Worm (Caenorhabditis elegans) whole organism, young adult: ENCODE measurements around the gene asp-2.

Experiments used
- B0019.2 ChIP-seq: fragments of 200-800 bp; sonication (Bioruptor generic); conservative IDR thresholded peaks from 2 replicates; pipeline ENCODE4 v1.3.6; 2022; ENCODE audit warnings: missing genetic modification reagents, missing genetic modification characterization, missing compliant biosample characterization
- C06A6.2 ChIP-seq: fragments of 200-800 bp; sonication (Bioruptor generic); conservative IDR thresholded peaks from 2 replicates; pipeline ENCODE4 v1.3.6; 2022; ENCODE audit warnings: missing genetic modification characterization, missing compliant biosample characterization
- C17E4.6 ChIP-seq: fragments of 200-800 bp; sonication (Bioruptor generic); IDR thresholded peaks from 2 replicates; pipeline ENCODE4 v1.3.6; 2022; ENCODE audit warnings: missing genetic modification reagents, missing genetic modification characterization, missing compliant biosample characterization
- F55B11.4 ChIP-seq: sonication (generic microtip); optimal IDR thresholded peaks from 2 replicates; lab custom pipeline; 2016; ENCODE audit warnings: missing compliant biosample characterization, missing genetic modification characterization, borderline replicate concordance; ENCODE audit not compliant: insufficient read depth
- T07F8.4 ChIP-seq: sonication (generic microtip); optimal IDR thresholded peaks from 2 replicates; lab custom pipeline; 2016; ENCODE audit warnings: mild to moderate bottlenecking, missing genetic modification characterization, moderate library complexity, missing compliant biosample characterization
- Y53G8AR.9 ChIP-seq: fragments of 200-800 bp; sonication (Bioruptor generic); conservative IDR thresholded peaks from 2 replicates; pipeline ENCODE4 v1.3.6; 2022; ENCODE audit warnings: missing genetic modification reagents, missing genetic modification characterization, missing compliant biosample characterization
- Y56A3A.18 ChIP-seq: fragments of 200-800 bp; sonication (Bioruptor generic); IDR thresholded peaks from 2 replicates; pipeline ENCODE4 v1.3.6; 2022; ENCODE audit warnings: missing genetic modification reagents, missing genetic modification characterization, missing compliant biosample characterization
- athp-1 ChIP-seq: sonication (generic microtip); optimal IDR thresholded peaks from 2 replicates; lab custom pipeline; 2017; ENCODE audit warnings: mild to moderate bottlenecking, missing genetic modification characterization, missing compliant biosample characterization
- attf-5 ChIP-seq: fragments of 200-800 bp; sonication (Bioruptor generic); optimal IDR thresholded peaks from 2 replicates; lab custom pipeline; 2018; ENCODE audit warnings: mild to moderate bottlenecking, missing genetic modification characterization, missing compliant biosample characterization
- bed-1 ChIP-seq: fragments of 200-800 bp; sonication (Bioruptor generic); IDR thresholded peaks from 2 replicates; pipeline ENCODE4 v1.3.6; 2022; ENCODE audit warnings: missing genetic modification reagents, missing genetic modification characterization, missing compliant biosample characterization
- cebp-1 ChIP-seq, 2 experiments: fragments of 200-800 bp in 1 of 2; sonication (Bioruptor generic) in 1 of 2; sonication (generic microtip) in 1 of 2; IDR thresholded peaks in 1 of 2; optimal IDR thresholded peaks in 1 of 2; 2 replicates each; pipeline versions ENCODE4 v1.3.6 to Lab custom; 2017 to 2022; ENCODE audit warnings: missing compliant biosample characterization in 2 of 2, missing genetic modification characterization in 2 of 2, mild to moderate bottlenecking in 1 of 2, missing genetic modification reagents in 1 of 2, moderate library complexity in 1 of 2
- ceh-27 ChIP-seq: fragments of 200-800 bp; sonication (Bioruptor generic); optimal IDR thresholded peaks from 2 replicates; lab custom pipeline; 2018; ENCODE audit warnings: mild to moderate bottlenecking, missing genetic modification characterization, moderate library complexity, missing compliant biosample characterization
- ceh-91 ChIP-seq: fragments of 200-800 bp; sonication (Bioruptor generic); IDR thresholded peaks from 2 replicates; pipeline ENCODE4 v1.3.6; 2022; ENCODE audit warnings: missing genetic modification reagents, missing genetic modification characterization, missing compliant biosample characterization
- egl-44 ChIP-seq: fragments of 200-800 bp; sonication (Bioruptor generic); IDR thresholded peaks from 2 replicates; pipeline ENCODE4 v1.3.6; 2022; ENCODE audit warnings: missing genetic modification reagents, missing genetic modification characterization, missing compliant biosample characterization
- egrh-3 ChIP-seq: fragments of 200-800 bp; sonication (Bioruptor generic); IDR thresholded peaks from 2 replicates; pipeline ENCODE4 v1.3.6; 2022; ENCODE audit warnings: missing genetic modification reagents, missing genetic modification characterization, missing compliant biosample characterization
- fkh-3 ChIP-seq: sonication (generic microtip); optimal IDR thresholded peaks from 2 replicates; lab custom pipeline; 2016; ENCODE audit warnings: mild to moderate bottlenecking, missing genetic modification characterization, missing compliant biosample characterization
- gei-17 ChIP-seq: fragments of 200-800 bp; sonication (Bioruptor generic); optimal IDR thresholded peaks from 2 replicates; lab custom pipeline; 2018; ENCODE audit warnings: mild to moderate bottlenecking, missing genetic modification characterization, missing compliant biosample characterization
- hmg-1.2 ChIP-seq: fragments of 200-800 bp; sonication (Bioruptor generic); IDR thresholded peaks from 2 replicates; pipeline ENCODE4 v1.3.6; 2022; ENCODE audit warnings: missing genetic modification reagents, missing genetic modification characterization, missing compliant biosample characterization
- lag-1 ChIP-seq: fragments of 200-800 bp; sonication (Bioruptor generic); IDR thresholded peaks from 2 replicates; pipeline ENCODE4 v1.3.6; 2022; ENCODE audit warnings: missing genetic modification reagents, missing genetic modification characterization, missing compliant biosample characterization
- let-526 ChIP-seq: fragments of 200-800 bp; sonication (Bioruptor generic); IDR thresholded peaks from 2 replicates; pipeline ENCODE4 v1.3.6; 2022; ENCODE audit warnings: missing genetic modification reagents, missing genetic modification characterization, missing compliant biosample characterization
- lin-26 ChIP-seq: fragments of 200-800 bp; sonication (Bioruptor generic); IDR thresholded peaks from 2 replicates; pipeline ENCODE4 v1.3.6; 2022; ENCODE audit warnings: missing genetic modification reagents, missing genetic modification characterization, missing compliant biosample characterization
- lin-35 ChIP-seq, 3 experiments: fragments of 150-350 bp in 2 of 3; sonication (generic microtip) in 1 of 3; optimal IDR thresholded peaks; 2 replicates each; lab custom pipeline; 2014 to 2018; ENCODE audit warnings: missing biosample characterization in 3 of 3, missing genetic modification characterization in 3 of 3, missing genetic modification reagents in 3 of 3
- lin-40 ChIP-seq: sonication (generic microtip); optimal IDR thresholded peaks from 2 replicates; lab custom pipeline; 2016; ENCODE audit warnings: missing genetic modification characterization, mild to moderate bottlenecking, missing compliant biosample characterization, missing genotype, missing genetic modification reagents
- lsl-1 ChIP-seq: fragments of 200-800 bp; sonication (Bioruptor generic); optimal IDR thresholded peaks from 2 replicates; lab custom pipeline; 2018; ENCODE audit warnings: mild to moderate bottlenecking, missing genetic modification characterization, moderate library complexity, missing compliant biosample characterization
- nhr-179 ChIP-seq: sonication (generic microtip); optimal IDR thresholded peaks from 2 replicates; lab custom pipeline; 2016; ENCODE audit warnings: mild to moderate bottlenecking, missing genetic modification characterization, missing compliant biosample characterization
- nhr-27 ChIP-seq: fragments of 200-800 bp; sonication (Bioruptor generic); optimal IDR thresholded peaks from 2 replicates; lab custom pipeline; 2018; ENCODE audit warnings: mild to moderate bottlenecking, missing genetic modification characterization, moderate library complexity, missing compliant biosample characterization
- nhr-90 ChIP-seq: sonication (generic microtip); optimal IDR thresholded peaks from 2 replicates; lab custom pipeline; 2016; ENCODE audit warnings: missing genotype, mild to moderate bottlenecking, missing genetic modification characterization, missing compliant biosample characterization
- snpc-3.4 ChIP-seq: sonication (generic microtip); optimal IDR thresholded peaks from 2 replicates; lab custom pipeline; 2017; ENCODE audit warnings: missing genetic modification characterization, mild to moderate bottlenecking, missing compliant biosample characterization, antibody characterized with exemption, moderate library complexity, missing genotype, missing genetic modification reagents
- tbx-9 ChIP-seq: sonication (generic microtip); optimal IDR thresholded peaks from 2 replicates; lab custom pipeline; 2016; ENCODE audit warnings: borderline replicate concordance, missing genetic modification characterization, inconsistent platforms, missing compliant biosample characterization
- xnd-1 ChIP-seq: sonication (generic microtip); optimal IDR thresholded peaks from 2 replicates; lab custom pipeline; 2016; ENCODE audit warnings: missing genotype, missing genetic modification reagents, missing genetic modification characterization, missing compliant biosample characterization
- ztf-22 ChIP-seq: fragments of 200-800 bp; sonication (Bioruptor generic); optimal IDR thresholded peaks from 2 replicates; lab custom pipeline; 2018; ENCODE audit warnings: mild to moderate bottlenecking, missing genetic modification characterization, moderate library complexity, missing compliant biosample characterization
- ztf-26 ChIP-seq: sonication (generic microtip); optimal IDR thresholded peaks from 2 replicates; lab custom pipeline; 2017; ENCODE audit warnings: missing genetic modification characterization, missing compliant biosample characterization

The asp-2 gene

ce11 chrV:9183718-9184441 is 19.0 kb upstream of the asp-2 start:
- TF ChIP-seq lsl-1 (GFP tag; lab: Kevin White, UChicago) = no peak
- no peak for TF ChIP-seq bed-1 (GFP tag; lab: Robert Waterston, UW)
- TF ChIP-seq attf-5 (GFP tag; lab: Kevin White, UChicago) = no peak

ce11 chrV:9186028-9186427 is 16.8 kb upstream of the asp-2 start:
- TF ChIP-seq C17E4.6 (GFP tag; lab: Robert Waterston, UW) = no peak
- TF ChIP-seq B0019.2 (GFP tag; lab: Robert Waterston, UW) = no peak
- no peak for TF ChIP-seq athp-1 (tag; lab: Kevin White, UChicago)
- no peak for TF ChIP-seq nhr-179
- TF ChIP-seq fkh-3 (tag; lab: Kevin White, UChicago) = no peak
- no peak for TF ChIP-seq C06A6.2 (GFP tag; lab: Robert Waterston, UW)
- TF ChIP-seq xnd-1 (tag; lab: Kevin White, UChicago) = no peak
- no peak for TF ChIP-seq lin-35 (GFP tag; optimal IDR thresholded peaks at IDR 0.05; lab: Kevin White, UChicago)
- no peak for TF ChIP-seq ztf-26
- TF ChIP-seq egl-44 (GFP tag; lab: Robert Waterston, UW) = no peak
- no peak for TF ChIP-seq Y53G8AR.9 (GFP tag; lab: Robert Waterston, UW)
- TF ChIP-seq Y56A3A.18 (GFP tag; lab: Robert Waterston, UW) = no peak

- peak; percentile 65; the same call in 1 of the 2 replicates for TF ChIP-seq hmg-1.2 (GFP tag; lab: Robert Waterston, UW)
- TF ChIP-seq ztf-22 = no peak
Observed at ce11 chrV:9191406-9191805, 11.5 kb upstream of the asp-2 start, which contains the start of gene sphr-1. Gene sphr-1, plus strand, starts transcription at chrV:9191610.

- TF ChIP-seq ztf-26 (no peak), lin-40 (no peak), ceh-27 (GFP tag; lab: Kevin White, UChicago) (no peak), tbx-9 (tag; lab: Kevin White, UChicago) (no peak), F55B11.4 (tag; lab: Kevin White, UChicago) (no peak), T07F8.4 (tag; lab: Kevin White, UChicago) (no peak), egrh-3 (GFP tag; lab: Robert Waterston, UW) (no peak), ceh-91 (GFP tag; lab: Robert Waterston, UW) (no peak), gei-17 (GFP tag; lab: Kevin White, UChicago) (no peak), nhr-27 (tag; lab: Kevin White, UChicago) (no peak), nhr-90 (tag; lab: Kevin White, UChicago) (no peak), cebp-1 (GFP tag; IDR thresholded peaks at IDR 0.05; lab: Robert Waterston, UW) (no peak), cebp-1 (tag; optimal IDR thresholded peaks at IDR 0.05; lab: Kevin White, UChicago) (no peak), let-526 (GFP tag; lab: Robert Waterston, UW) (no peak), snpc-3.4 (tag; lab: Kevin White, UChicago) (no peak), lag-1 (GFP tag; lab: Robert Waterston, UW) (no peak), lin-26 (GFP tag; lab: Robert Waterston, UW) (no peak)
Observed at ce11 chrV:9194055-9194454, 8.8 kb upstream of the asp-2 start.
